Worm (Caenorhabditis elegans) whole organism, L4 larva: ENCODE data around the gene eif-3.F.

Experiments used
- mep-1 ChIP-seq: fragments of 150-350 bp; sonication (generic microtip); optimal IDR thresholded peaks from 3 replicates; lab custom pipeline; 2014; ENCODE audit warnings: missing biosample characterization, missing genetic modification characterization
- nhr-237 ChIP-seq: sonication (generic microtip); optimal IDR thresholded peaks from 2 replicates; lab custom pipeline; 2017; ENCODE audit warnings: missing biosample characterization, missing genetic modification characterization

DNA sequence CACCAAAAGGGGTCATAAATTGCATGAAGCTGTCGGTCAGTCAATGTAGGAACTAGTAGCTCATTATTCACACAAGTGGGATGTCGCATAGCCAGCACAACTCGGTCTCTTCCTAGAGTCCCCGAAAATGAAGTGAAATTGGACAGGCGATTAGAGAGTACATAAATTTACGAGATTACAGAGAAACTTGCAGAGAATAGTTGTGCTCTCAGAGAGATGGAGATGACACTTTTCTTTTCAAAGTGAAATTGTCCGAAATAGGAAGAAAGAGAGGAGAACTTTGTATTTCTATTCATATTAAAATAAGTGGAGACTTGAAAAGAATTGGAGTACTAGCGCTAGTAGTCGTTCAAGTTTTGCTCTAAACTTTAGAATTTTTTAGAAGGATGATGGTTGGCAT is 25.9 kb upstream of the eif-3.F start:
- no peak for TF ChIP-seq nhr-237 (tag; lab: Kevin White, UChicago)
- TF ChIP-seq mep-1 (tag; lab: Kevin White, UChicago) = no peak
